Fruit fly (Drosophila melanogaster) whole organism, embryonic: ENCODE results near the gene CG1273.

Experiments
- Blimp-1 ChIP-seq: fragments of 200-800 bp; sonication (Bioruptor generic); optimal IDR thresholded peaks from 3 replicates; lab custom pipeline; 2018; ENCODE audit warnings: missing biosample characterization, missing genetic modification characterization, mild to moderate bottlenecking, moderate library complexity, missing genetic modification reagents
- CG1024 ChIP-seq: fragments of 200-800 bp; sonication (Bioruptor generic); IDR thresholded peaks from 2 replicates; pipeline ENCODE4 v1.3.6; 2022; ENCODE audit warnings: missing biosample characterization, missing genetic modification characterization
- CG11723 ChIP-seq: fragments of 200-800 bp; sonication (Bioruptor generic); optimal IDR thresholded peaks from 2 replicates; lab custom pipeline; 2017; ENCODE audit warnings: missing biosample characterization, mild to moderate bottlenecking, missing genetic modification characterization
- CG12219 ChIP-seq: fragments of 200-800 bp; sonication (Bioruptor generic); optimal IDR thresholded peaks from 3 replicates; lab custom pipeline; 2018; ENCODE audit warnings: missing biosample characterization, mild to moderate bottlenecking, missing genetic modification characterization
- CG12769 ChIP-seq: fragments of 200-800 bp; sonication (Bioruptor generic); optimal IDR thresholded peaks from 2 replicates; lab custom pipeline; 2019; ENCODE audit warnings: missing biosample characterization, mild to moderate bottlenecking, missing genetic modification characterization, moderate library complexity
- CG1603 ChIP-seq: fragments of 200-800 bp; sonication (Bioruptor generic); optimal IDR thresholded peaks from 2 replicates; lab custom pipeline; 2019; ENCODE audit warnings: missing biosample characterization, mild to moderate bottlenecking, missing genetic modification characterization, moderate library complexity
- CG18262 ChIP-seq: fragments of 200-800 bp; optimal IDR thresholded peaks from 3 replicates; lab custom pipeline; 2019; ENCODE audit warnings: missing biosample characterization, mild to moderate bottlenecking, missing genetic modification characterization, moderate library complexity
- CG2712 ChIP-seq: fragments of 200-800 bp; optimal IDR thresholded peaks from 3 replicates; lab custom pipeline; 2019; ENCODE audit warnings: missing biosample characterization, mild to moderate bottlenecking, missing genetic modification characterization, moderate library complexity
- CG31388 ChIP-seq: fragments of 200-800 bp; sonication (Bioruptor generic); optimal IDR thresholded peaks from 2 replicates; lab custom pipeline; 2016; ENCODE audit warnings: missing biosample characterization, missing genetic modification characterization
- CG32772 ChIP-seq: fragments of 200-800 bp; sonication (Bioruptor generic); IDR thresholded peaks from 2 replicates; pipeline ENCODE4 v1.3.6; 2022; ENCODE audit warnings: missing biosample characterization, missing genetic modification characterization
- CG4424 ChIP-seq: fragments of 200-800 bp; sonication (Bioruptor generic); optimal IDR thresholded peaks from 3 replicates; lab custom pipeline; 2016; ENCODE audit warnings: missing biosample characterization, missing genetic modification characterization
- CG6683 ChIP-seq: fragments of 200-800 bp; sonication (Bioruptor generic); optimal IDR thresholded peaks from 2 replicates; lab custom pipeline; 2017; ENCODE audit warnings: missing biosample characterization, mild to moderate bottlenecking, missing genetic modification characterization, missing genetic modification reagents
- CG8290 ChIP-seq, 3 experiments: fragments of 200-800 bp; sonication (Bioruptor generic); optimal IDR thresholded peaks; 2 replicates each; lab custom pipeline; 2016 to 2019; ENCODE audit warnings: missing biosample characterization in 3 of 3, missing genetic modification characterization in 3 of 3, mild to moderate bottlenecking in 2 of 3, moderate library complexity in 1 of 3
- Deaf1 ChIP-seq: fragments of 200-800 bp; optimal IDR thresholded peaks from 3 replicates; lab custom pipeline; 2019; ENCODE audit warnings: missing biosample characterization, mild to moderate bottlenecking, missing genetic modification characterization, moderate library complexity
- Drgx ChIP-seq: fragments of 200-800 bp; sonication (Bioruptor generic); IDR thresholded peaks from 2 replicates; pipeline ENCODE4 v1.3.6; 2022; ENCODE audit warnings: missing biosample characterization, missing genetic modification characterization
- Ets65A ChIP-seq: fragments of 200-800 bp; sonication (Bioruptor generic); peaks from one replicate; lab custom pipeline; 2016; ENCODE audit warnings: missing biosample characterization, missing genetic modification characterization
- Hmr ChIP-seq: fragments of 200-800 bp; sonication (Bioruptor generic); optimal IDR thresholded peaks from 3 replicates; lab custom pipeline; 2017; ENCODE audit warnings: mild to moderate bottlenecking, missing biosample characterization, missing genetic modification reagents, missing genetic modification characterization
- Hr78 ChIP-seq, 2 experiments: fragments of 200-800 bp in 1 of 2; fragments of >200 bp in 1 of 2; sonication (Bioruptor generic) in 1 of 2; optimal IDR thresholded peaks; 2 replicates each; lab custom pipeline; 2017 to 2019; ENCODE audit warnings: missing biosample characterization in 2 of 2, missing genetic modification characterization in 2 of 2, mild to moderate bottlenecking in 1 of 2, moderate library complexity in 1 of 2
- NC2α ChIP-seq: fragments of 200-800 bp; sonication (Bioruptor generic); optimal IDR thresholded peaks from 2 replicates; lab custom pipeline; 2016; ENCODE audit warnings: missing biosample characterization, missing genetic modification characterization
- NfI ChIP-seq: fragments of 200-800 bp; sonication (Bioruptor generic); optimal IDR thresholded peaks from 3 replicates; lab custom pipeline; 2018; ENCODE audit warnings: missing biosample characterization, mild to moderate bottlenecking, missing genetic modification characterization, moderate library complexity
- Sox102F ChIP-seq: fragments of 200-800 bp; sonication (Bioruptor generic); optimal IDR thresholded peaks from 2 replicates; lab custom pipeline; 2018; ENCODE audit warnings: missing biosample characterization, mild to moderate bottlenecking, missing genetic modification characterization, moderate library complexity
- Sry-δ ChIP-seq: fragments of 200-800 bp; sonication (Bioruptor generic); optimal IDR thresholded peaks from 2 replicates; lab custom pipeline; 2016; ENCODE audit warnings: missing biosample characterization, missing genetic modification characterization
- Xrp1 ChIP-seq: fragments of 200-800 bp; sonication (Bioruptor generic); IDR thresholded peaks from 2 replicates; pipeline ENCODE4 v1.3.6; 2022; ENCODE audit warnings: missing biosample characterization, missing genetic modification characterization
- ac ChIP-seq: fragments of 200-800 bp; sonication (Bioruptor generic); optimal IDR thresholded peaks from 3 replicates; lab custom pipeline; 2017; ENCODE audit warnings: missing biosample characterization, mild to moderate bottlenecking, missing genetic modification characterization
- amos ChIP-seq: fragments of 200-800 bp; sonication (Bioruptor generic); IDR thresholded peaks from 2 replicates; pipeline ENCODE4 v1.3.6; 2022; ENCODE audit warnings: missing biosample characterization, missing genetic modification characterization; ENCODE audit not compliant: partially characterized antibody
- az2 ChIP-seq: fragments of 200-800 bp; sonication (Bioruptor generic); optimal IDR thresholded peaks from 3 replicates; lab custom pipeline; 2016; ENCODE audit warnings: missing biosample characterization, missing genetic modification characterization
- bbx ChIP-seq: fragments of 200-800 bp; sonication (Bioruptor generic); IDR thresholded peaks from 2 replicates; pipeline ENCODE4 v1.3.6; 2022; ENCODE audit warnings: missing biosample characterization, missing genetic modification characterization; ENCODE audit not compliant: partially characterized antibody
- bsh ChIP-seq, 2 experiments: fragments of 200-800 bp; sonication (Bioruptor generic); optimal IDR thresholded peaks; 2 replicates each; lab custom pipeline; 2017 to 2018; ENCODE audit warnings: mild to moderate bottlenecking in 2 of 2, missing biosample characterization in 2 of 2, missing genetic modification characterization in 2 of 2, moderate library complexity in 1 of 2
- chm ChIP-seq: fragments of 200-800 bp; sonication (Bioruptor generic); IDR thresholded peaks from 2 replicates; pipeline ENCODE4 v1.3.6; 2022; ENCODE audit warnings: missing biosample characterization, missing genetic modification characterization
- ci ChIP-seq: fragments of 200-800 bp; sonication (Bioruptor generic); IDR thresholded peaks from 3 replicates; pipeline ENCODE4 v1.3.6; 2022; ENCODE audit warnings: missing biosample characterization, missing genetic modification characterization
- dan ChIP-seq: fragments of 200-800 bp; sonication (Bioruptor generic); IDR thresholded peaks from 2 replicates; pipeline ENCODE4 v1.3.6; 2022; ENCODE audit warnings: missing biosample characterization, missing genetic modification characterization
- dysf ChIP-seq: fragments of 200-800 bp; sonication (Bioruptor generic); IDR thresholded peaks from 3 replicates; pipeline ENCODE4 v1.3.6; 2022; ENCODE audit warnings: missing biosample characterization, missing genetic modification characterization
- gem ChIP-seq: fragments of 200-800 bp; sonication (Bioruptor generic); optimal IDR thresholded peaks from 2 replicates; lab custom pipeline; 2019; ENCODE audit warnings: missing biosample characterization, mild to moderate bottlenecking, missing genetic modification characterization, moderate library complexity
- gsb-n ChIP-seq: fragments of 200-800 bp; sonication (Bioruptor generic); optimal IDR thresholded peaks from 3 replicates; lab custom pipeline; 2018; ENCODE audit warnings: missing biosample characterization, mild to moderate bottlenecking, missing genetic modification characterization
- hbn ChIP-seq: fragments of 200-800 bp; sonication (Bioruptor generic); IDR thresholded peaks from 2 replicates; pipeline ENCODE4 v1.3.6; 2022; ENCODE audit warnings: missing biosample characterization, missing genetic modification characterization; ENCODE audit not compliant: partially characterized antibody
- lola ChIP-seq, 3 experiments: fragments of >200 bp in 2 of 3; fragments of 200-800 bp in 1 of 3; sonication (Bioruptor generic) in 1 of 3; optimal IDR thresholded peaks; 2 replicates each; lab custom pipeline; 2017 to 2019; ENCODE audit warnings: missing biosample characterization in 3 of 3, missing genetic modification characterization in 3 of 3, mild to moderate bottlenecking in 1 of 3, moderate library complexity in 1 of 3
- nom ChIP-seq: fragments of 200-800 bp; sonication (Bioruptor generic); optimal IDR thresholded peaks from 2 replicates; lab custom pipeline; 2017; ENCODE audit warnings: missing biosample characterization, missing genetic modification characterization, mild to moderate bottlenecking, moderate library complexity, missing genetic modification reagents
- oc ChIP-seq: fragments of 200-800 bp; sonication (Bioruptor generic); optimal IDR thresholded peaks from 2 replicates; lab custom pipeline; 2018; ENCODE audit warnings: missing biosample characterization, mild to moderate bottlenecking, missing genetic modification characterization, moderate library complexity
- prd ChIP-seq, 3 experiments: fragments of >200 bp in 2 of 3; fragments of 200-800 bp in 1 of 3; sonication (Bioruptor generic) in 1 of 3; optimal IDR thresholded peaks in 2 of 3; IDR thresholded peaks in 1 of 3; 2 replicates in 2 of 3; 3 replicates in 1 of 3; pipeline versions ENCODE4 v1.3.6 to Lab custom; 2017 to 2022; ENCODE audit warnings: missing biosample characterization in 1 of 3, missing genetic modification characterization in 1 of 3
- psq ChIP-seq: fragments of 200-800 bp; sonication (Bioruptor generic); optimal IDR thresholded peaks from 2 replicates; lab custom pipeline; 2017; ENCODE audit warnings: missing biosample characterization, missing genetic modification characterization
- sd ChIP-seq: fragments of 200-800 bp; sonication (Bioruptor generic); optimal IDR thresholded peaks from 3 replicates; lab custom pipeline; 2018; ENCODE audit warnings: missing biosample characterization, mild to moderate bottlenecking, missing genetic modification characterization, moderate library complexity
- sens ChIP-seq: fragments of 200-800 bp; sonication (Bioruptor generic); peaks from one replicate; lab custom pipeline; 2016; ENCODE audit warnings: missing biosample characterization, missing genetic modification characterization
- sisA ChIP-seq: fragments of 200-800 bp; sonication (Bioruptor generic); IDR thresholded peaks from 2 replicates; pipeline ENCODE4 v1.3.6; 2022; ENCODE audit warnings: missing biosample characterization, missing genetic modification characterization
- tin ChIP-seq: fragments of 200-800 bp; sonication (Bioruptor generic); optimal IDR thresholded peaks from 3 replicates; lab custom pipeline; 2016; ENCODE audit warnings: missing biosample characterization, missing genetic modification characterization
- vvl ChIP-seq: fragments of 200-800 bp; sonication (Bioruptor generic); IDR thresholded peaks from 2 replicates; pipeline ENCODE4 v1.3.6; 2022; ENCODE audit warnings: missing biosample characterization, missing genetic modification characterization

The CG1273 gene

dm6 chr3L:4302088-4302487 is 38.6 kb downstream of the CG1273 start (continued):
- TF ChIP-seq lola (GFP tag; optimal IDR thresholded peaks at IDR 0.05; lab: Kevin White, UChicago), result peak in 1 of 3 experiments; percentile 8
- peak; percentile 29 for TF ChIP-seq CG18262 (tag; lab: Kevin White, UChicago)
- no peak for TF ChIP-seq dan (GFP tag; lab: Robert Waterston, UW)
- TF ChIP-seq CG12219 (GFP tag; lab: Kevin White, UChicago), result no peak

- no peak for TF ChIP-seq Sry-δ
- TF ChIP-seq chm (GFP tag; lab: Robert Waterston, UW), result peak; percentile 29; the same call in 1 of the 2 replicates
- TF ChIP-seq Ets65A (GFP tag; lab: Kevin White, UChicago), result peak; percentile 85
- TF ChIP-seq vvl, result 0 out of 2 replicates have a peak, but pooled peaks have one; percentile 26
- TF ChIP-seq CG31388 (GFP tag; lab: Kevin White, UChicago), result no peak
- peak; percentile 96 for TF ChIP-seq Blimp-1 (GFP tag; lab: Kevin White, UChicago)
- peak; percentile 33 for TF ChIP-seq CG2712 (tag; lab: Kevin White, UChicago)
- TF ChIP-seq sisA (GFP tag; lab: Robert Waterston, UW), result 0 out of 2 replicates have a peak, but pooled peaks have one; percentile 18
- peak; percentile 85 for TF ChIP-seq sens (GFP tag; lab: Kevin White, UChicago)
- no peak for TF ChIP-seq az2
- TF ChIP-seq tin, result no peak
- TF ChIP-seq Sox102F, result peak; percentile 0
- TF ChIP-seq Hr78 (GFP tag; optimal IDR thresholded peaks at IDR 0.05; lab: Kevin White, UChicago), result no peak
- peak; percentile 16 for TF ChIP-seq gem (tag; lab: Kevin White, UChicago)
- peak; percentile 44; the same call in 1 of the 2 replicates for TF ChIP-seq Xrp1 (GFP tag; lab: Robert Waterston, UW)
- peak; percentile 95 for TF ChIP-seq Drgx
- TF ChIP-seq nom, result peak; percentile 25
- TF ChIP-seq CG4424, result no peak
- TF ChIP-seq bsh (GFP tag; optimal IDR thresholded peaks at IDR 0.05; lab: Kevin White, UChicago), result peak in 1 of 2 experiments; percentile 31
- TF ChIP-seq NfI, result no peak
- TF ChIP-seq hbn (GFP tag; lab: Robert Waterston, UW), result no peak
- no peak for TF ChIP-seq Hmr (GFP tag; lab: Kevin White, UChicago)
- no peak for TF ChIP-seq psq (GFP tag; lab: Kevin White, UChicago)
- no peak for TF ChIP-seq CG1024 (GFP tag; lab: Robert Waterston, UW)
- TF ChIP-seq amos (GFP tag; lab: Robert Waterston, UW), result no peak
- TF ChIP-seq ac, result no peak
- TF ChIP-seq ci (GFP tag; lab: Robert Waterston, UW), result 0 out of 3 replicates have a peak, but pooled peaks have one; percentile 8
- TF ChIP-seq CG32772, result no peak
- TF ChIP-seq dysf (GFP tag; lab: Robert Waterston, UW), result 0 out of 3 replicates have a peak, but pooled peaks have one; percentile 21
- peak; percentile 11 for TF ChIP-seq CG1603
These were observed 40.9 kb downstream of the CG1273 start for dm6 chr3L:4304244-4304959.

dm6 chr3L:4307691-4308383 is 44.3 kb downstream of the CG1273 start, which contains the start of gene dyl:
TSS of gene dyl (minus strand) at chr3L:4307718.
- TF ChIP-seq CG11723 (GFP tag; lab: Kevin White, UChicago), result no peak
- TF ChIP-seq Hr78 (GFP tag; optimal IDR thresholded peaks at IDR 0.05; lab: Kevin White, UChicago), result peak in 1 of 2 experiments; percentile 68
- TF ChIP-seq CG6683 (GFP tag; lab: Kevin White, UChicago), result no peak
- peak; percentile 9 for TF ChIP-seq CG12769 (tag; lab: Kevin White, UChicago)
- no peak for TF ChIP-seq prd (optimal IDR thresholded peaks at IDR 0.05; lab: Kevin White, UChicago)
- no peak for TF ChIP-seq prd (GFP tag; IDR thresholded peaks at IDR 0.05; lab: Robert Waterston, UW)
- TF ChIP-seq gsb-n (tag; lab: Kevin White, UChicago), result peak; percentile 13
- peak; percentile 78 for TF ChIP-seq Blimp-1 (GFP tag; lab: Kevin White, UChicago)
- TF ChIP-seq bbx (GFP tag; lab: Robert Waterston, UW), result 0 out of 2 replicates have a peak, but pooled peaks have one; percentile 3
- TF ChIP-seq Deaf1 (tag; lab: Kevin White, UChicago), result peak; percentile 86
- TF ChIP-seq NC2α (GFP tag; lab: Kevin White, UChicago), result no peak
- TF ChIP-seq CG8290 (GFP tag; optimal IDR thresholded peaks at IDR 0.05; lab: Kevin White, UChicago), result no peak
- TF ChIP-seq CG8290 (tag; optimal IDR thresholded peaks at IDR 0.05; lab: Kevin White, UChicago), result no peak
- peak; percentile 33 for TF ChIP-seq sd
- TF ChIP-seq oc, result peak; percentile 68
